Worm (Caenorhabditis elegans) whole organism, early embryonic: Measurements from ENCODE around the gene ubc-9.

Source experiments
- B0310.2 ChIP-seq: sonication (generic microtip); optimal IDR thresholded peaks from 2 replicates; lab custom pipeline; 2016; ENCODE audit warnings: mild to moderate bottlenecking, missing genetic modification characterization, missing compliant biosample characterization
- F13C5.2 ChIP-seq: sonication (generic microtip); optimal IDR thresholded peaks from 2 replicates; lab custom pipeline; 2017; ENCODE audit warnings: mild to moderate bottlenecking, missing genetic modification characterization, inconsistent platforms, missing compliant biosample characterization
- aly-1 ChIP-seq: sonication (generic microtip); optimal IDR thresholded peaks from 2 replicates; lab custom pipeline; 2016; ENCODE audit warnings: missing genetic modification characterization, missing compliant biosample characterization
- ama-1 ChIP-seq: fragments of 150-350 bp; optimal IDR thresholded peaks from 2 replicates; lab custom pipeline; 2014
- ceh-13 ChIP-seq: fragments of 200-800 bp; sonication (Bioruptor generic); optimal IDR thresholded peaks from 2 replicates; lab custom pipeline; 2018; ENCODE audit warnings: mild to moderate bottlenecking, missing genetic modification characterization, missing compliant biosample characterization
- ceh-36 ChIP-seq: sonication (generic microtip); optimal IDR thresholded peaks from 2 replicates; lab custom pipeline; 2016; ENCODE audit warnings: missing genetic modification characterization, inconsistent platforms, missing compliant biosample characterization
- ets-7 ChIP-seq: sonication (generic microtip); optimal IDR thresholded peaks from 2 replicates; lab custom pipeline; 2016; ENCODE audit warnings: missing genotype, missing genetic modification characterization, missing compliant biosample characterization
- flt-1 ChIP-seq: fragments of 200-800 bp; sonication (Bioruptor generic); IDR thresholded peaks from 2 replicates; pipeline ENCODE4 v1.3.6; 2022; ENCODE audit warnings: missing genetic modification characterization, missing compliant biosample characterization
- hmbx-1 ChIP-seq: sonication (generic microtip); optimal IDR thresholded peaks from 2 replicates; lab custom pipeline; 2016; ENCODE audit warnings: mild to moderate bottlenecking, missing genetic modification characterization, missing compliant biosample characterization
- hmg-4 ChIP-seq: fragments of 200-800 bp; sonication (Bioruptor generic); optimal IDR thresholded peaks from 2 replicates; lab custom pipeline; 2018; ENCODE audit warnings: mild to moderate bottlenecking, missing genetic modification characterization, missing compliant biosample characterization
- hnd-1 ChIP-seq: sonication (generic microtip); optimal IDR thresholded peaks from 2 replicates; lab custom pipeline; 2016; ENCODE audit warnings: missing genetic modification characterization, missing compliant biosample characterization
- pes-1 ChIP-seq: fragments of 200-800 bp; sonication (Bioruptor generic); IDR thresholded peaks from 2 replicates; pipeline ENCODE4 v1.3.6; 2022; ENCODE audit warnings: missing genetic modification reagents, missing genetic modification characterization, missing compliant biosample characterization
- scrt-1 ChIP-seq: fragments of 200-800 bp; sonication (Bioruptor generic); IDR thresholded peaks from 2 replicates; pipeline ENCODE4 v1.3.6; 2022; ENCODE audit warnings: missing genetic modification characterization, missing compliant biosample characterization
- sea-1 ChIP-seq: fragments of 200-800 bp; sonication (Bioruptor generic); conservative IDR thresholded peaks from 2 replicates; pipeline ENCODE4 v1.3.6; 2022; ENCODE audit warnings: missing genetic modification characterization, missing compliant biosample characterization
- tbx-11 ChIP-seq: fragments of 200-800 bp; sonication (Bioruptor generic); IDR thresholded peaks from 2 replicates; pipeline ENCODE4 v1.3.6; 2022; ENCODE audit warnings: missing genetic modification characterization, missing compliant biosample characterization
- tbx-37 ChIP-seq: fragments of 200-800 bp; sonication (Bioruptor generic); conservative IDR thresholded peaks from 2 replicates; pipeline ENCODE4 v1.3.6; 2022; ENCODE audit warnings: missing genetic modification reagents, missing genetic modification characterization, missing compliant biosample characterization
- tra-4 ChIP-seq: sonication (generic microtip); optimal IDR thresholded peaks from 2 replicates; lab custom pipeline; 2017; ENCODE audit warnings: missing genetic modification characterization, missing compliant biosample characterization

ubc-9 gene

ce11 chrIV:4623852-4624251, 27.0 kb upstream of the ubc-9 start:
- no peak for TF ChIP-seq F13C5.2
- TF ChIP-seq tbx-37: no peak
- TF ChIP-seq ceh-13 (GFP tag; lab: Kevin White, UChicago): no peak
- no peak for TF ChIP-seq flt-1 (GFP tag; lab: Robert Waterston, UW)
- no peak for TF ChIP-seq hnd-1
- TF ChIP-seq hmbx-1 (tag; lab: Kevin White, UChicago): no peak
- TF ChIP-seq scrt-1 (GFP tag; lab: Robert Waterston, UW): no peak
- no peak for TF ChIP-seq pes-1 (GFP tag; lab: Robert Waterston, UW)
- TF ChIP-seq aly-1 (tag; lab: Kevin White, UChicago): no peak
- no peak for TF ChIP-seq tbx-11 (GFP tag; lab: Robert Waterston, UW)
- TF ChIP-seq B0310.2: no peak
- TF ChIP-seq hmg-4: no peak
- TF ChIP-seq ceh-36 (tag; lab: Kevin White, UChicago): no peak

DNA sequence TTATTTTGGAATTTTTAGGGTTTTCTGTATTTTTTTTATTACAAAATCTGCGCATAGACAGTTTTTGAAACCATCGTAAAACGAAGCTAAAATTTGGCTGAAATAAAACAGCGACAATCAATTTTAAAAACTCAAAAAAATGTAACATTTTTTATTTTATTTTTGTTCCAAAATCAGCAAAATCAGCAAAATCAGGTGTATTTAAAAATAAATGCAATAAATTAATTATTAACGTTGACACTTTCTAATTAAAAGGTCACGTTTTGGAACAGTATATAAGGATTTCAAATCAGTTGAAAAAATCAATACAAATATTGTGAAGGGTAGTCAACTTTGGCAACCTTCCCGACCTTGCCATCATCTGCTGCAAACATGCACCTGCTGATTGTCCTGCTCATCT, 17.5 kb upstream of the ubc-9 start, which contains the start of gene R105.1:
Gene R105.1 (plus strand): TSS at position 301 of the 400 bp plus-strand sequence.
- TF ChIP-seq ceh-13 (GFP tag; lab: Kevin White, UChicago) (no peak), ceh-36 (tag; lab: Kevin White, UChicago) (no peak), flt-1 (GFP tag; lab: Robert Waterston, UW) (no peak), ets-7 (tag; lab: Kevin White, UChicago) (no peak), hmg-4 (no peak), B0310.2 (no peak), tra-4 (tag; lab: Kevin White, UChicago) (no peak), hnd-1 (no peak), hmbx-1 (tag; lab: Kevin White, UChicago) (no peak)

- TF ChIP-seq flt-1 (GFP tag; lab: Robert Waterston, UW) (no peak), tbx-37 (no peak), aly-1 (tag; lab: Kevin White, UChicago) (no peak), pes-1 (GFP tag; lab: Robert Waterston, UW) (no peak), F13C5.2 (no peak)
Measured at ce11 chrIV:4636001-4636400, 14.8 kb upstream of the ubc-9 start, which contains the start of gene R105.5. Gene R105.5, plus strand, starts transcription at chrIV:4636301.

DNA sequence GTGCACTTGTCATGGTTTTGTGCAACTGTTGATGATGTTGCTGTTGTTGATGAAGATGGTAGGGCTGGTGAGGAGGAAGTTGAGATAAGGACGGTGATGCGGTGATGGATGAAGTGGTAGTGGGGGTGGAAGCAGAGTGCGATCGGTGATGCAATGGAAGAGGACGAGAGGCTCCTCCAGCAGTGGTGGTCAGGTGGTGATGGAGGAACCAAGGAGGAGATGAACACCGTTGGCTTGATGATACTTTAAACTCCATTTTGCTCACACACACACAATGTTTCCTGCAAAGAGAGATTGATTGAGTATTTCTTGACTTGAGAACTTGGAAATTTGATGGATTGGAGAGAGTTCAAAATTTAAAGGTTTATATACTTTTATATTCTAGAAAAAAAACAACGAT, 13.0 kb upstream of the ubc-9 start, which contains the start of gene F19C7.8:
Gene F19C7.8 (minus strand): TSS at position 256 of the 400 bp plus-strand sequence.
- TF ChIP-seq ets-7 (tag; lab: Kevin White, UChicago) (no peak), scrt-1 (GFP tag; lab: Robert Waterston, UW) (no peak), ceh-13 (GFP tag; lab: Kevin White, UChicago) (no peak), hnd-1 (no peak), ama-1 (lab: Kevin White, UChicago) (no peak), pes-1 (GFP tag; lab: Robert Waterston, UW) (no peak), tra-4 (tag; lab: Kevin White, UChicago) (no peak), F13C5.2 (no peak), tbx-11 (GFP tag; lab: Robert Waterston, UW) (no peak), ceh-36 (tag; lab: Kevin White, UChicago) (no peak), flt-1 (GFP tag; lab: Robert Waterston, UW) (no peak), hmbx-1 (tag; lab: Kevin White, UChicago) (no peak), hmg-4 (no peak), tbx-37 (no peak), aly-1 (tag; lab: Kevin White, UChicago) (no peak), B0310.2 (no peak), sea-1 (GFP tag; lab: Robert Waterston, UW) (no peak)

DNA sequence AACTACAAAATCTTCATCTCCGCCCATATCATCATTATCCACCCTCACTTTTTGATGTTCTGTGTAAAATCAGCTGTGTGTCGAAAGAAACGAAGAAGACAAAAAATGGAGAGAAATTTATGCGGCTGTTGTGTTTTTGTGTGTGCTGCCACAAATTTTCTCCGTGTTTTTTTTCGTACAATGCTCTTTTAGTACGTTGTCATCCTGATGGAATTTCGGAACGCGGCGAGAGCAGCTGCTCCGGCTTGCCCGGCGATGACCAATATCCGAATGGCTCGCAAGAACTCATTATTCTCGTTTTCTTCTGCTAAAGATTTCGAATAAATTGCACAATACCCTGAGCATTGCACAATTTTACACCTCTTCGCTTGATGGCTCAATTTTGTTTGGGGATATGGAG, 11.5 kb upstream of the ubc-9 start:
- no peak for TF ChIP-seq aly-1 (tag; lab: Kevin White, UChicago)
- TF ChIP-seq sea-1 (GFP tag; lab: Robert Waterston, UW): no peak
- no peak for TF ChIP-seq F13C5.2
- no peak for TF ChIP-seq ceh-36 (tag; lab: Kevin White, UChicago)
- TF ChIP-seq hmbx-1 (tag; lab: Kevin White, UChicago): no peak
- TF ChIP-seq scrt-1 (GFP tag; lab: Robert Waterston, UW): no peak
- TF ChIP-seq ceh-13 (GFP tag; lab: Kevin White, UChicago): no peak
- TF ChIP-seq tbx-11 (GFP tag; lab: Robert Waterston, UW): no peak
- TF ChIP-seq hnd-1: no peak
- TF ChIP-seq tbx-37: no peak
- TF ChIP-seq ama-1 (lab: Kevin White, UChicago): no peak
- no peak for TF ChIP-seq ets-7 (tag; lab: Kevin White, UChicago)
- no peak for TF ChIP-seq pes-1 (GFP tag; lab: Robert Waterston, UW)
- no peak for TF ChIP-seq hmg-4
- no peak for TF ChIP-seq flt-1 (GFP tag; lab: Robert Waterston, UW)
- TF ChIP-seq tra-4 (tag; lab: Kevin White, UChicago): no peak
- no peak for TF ChIP-seq B0310.2

ce11 chrIV:4640941-4641340, 9.9 kb upstream of the ubc-9 start:
- no peak for TF ChIP-seq B0310.2
- no peak for TF ChIP-seq hmg-4

ce11 chrIV:4643577-4643976, 7.3 kb upstream of the ubc-9 start:
- TF ChIP-seq flt-1 (GFP tag; lab: Robert Waterston, UW): 0 out of 2 replicates have a peak, but pooled peaks have one; percentile 21
- TF ChIP-seq hmg-4: no peak

DNA sequence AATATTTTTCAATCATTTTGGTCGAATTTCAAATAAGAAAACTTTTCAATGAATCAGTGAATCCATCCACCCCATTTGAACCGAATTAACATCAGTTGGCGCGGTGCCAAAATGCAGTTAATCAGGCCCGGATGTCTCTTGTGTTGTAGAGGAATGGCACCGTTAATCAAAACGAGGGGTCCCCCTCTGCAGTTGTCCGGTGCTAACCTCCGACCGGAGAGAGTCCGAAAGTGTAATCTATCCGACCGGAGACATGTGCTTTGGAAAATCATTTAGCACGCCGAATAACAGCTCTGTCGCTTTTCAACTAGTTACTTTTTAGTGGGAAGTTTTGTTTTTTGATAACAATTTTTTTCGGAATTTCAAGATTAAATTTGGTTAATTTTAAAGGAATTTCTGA, 5.6 kb upstream of the ubc-9 start:
- TF ChIP-seq hnd-1 (no peak), flt-1 (GFP tag; lab: Robert Waterston, UW) (no peak), sea-1 (GFP tag; lab: Robert Waterston, UW) (no peak), F13C5.2 (no peak), B0310.2 (no peak), hmbx-1 (tag; lab: Kevin White, UChicago) (no peak), hmg-4 (no peak), scrt-1 (GFP tag; lab: Robert Waterston, UW) (no peak), ama-1 (lab: Kevin White, UChicago) (no peak), pes-1 (GFP tag; lab: Robert Waterston, UW) (no peak), tbx-37 (no peak), aly-1 (tag; lab: Kevin White, UChicago) (no peak), tra-4 (tag; lab: Kevin White, UChicago) (no peak), ceh-13 (GFP tag; lab: Kevin White, UChicago) (no peak), tbx-11 (GFP tag; lab: Robert Waterston, UW) (no peak), ets-7 (tag; lab: Kevin White, UChicago) (no peak), ceh-36 (tag; lab: Kevin White, UChicago) (no peak)
